Fruit fly (Drosophila melanogaster) whole organism: ENCODE results near the gene CG16964.

Source experiments
- CG8478 ChIP-seq: fragments of >200 bp; optimal IDR thresholded peaks from 2 replicates; lab custom pipeline; 2018; ENCODE audit warnings: inconsistent platforms
- Dll ChIP-seq: fragments of >200 bp; optimal IDR thresholded peaks from 2 replicates; lab custom pipeline; 2017
- EcR ChIP-seq, 2 experiments: fragments of >200 bp; optimal IDR thresholded peaks; 2 replicates each; lab custom pipeline; 2017; ENCODE audit warnings: missing biosample characterization in 2 of 2, missing genetic modification characterization in 2 of 2, missing genetic modification reagents in 2 of 2
- pan ChIP-seq: fragments of >200 bp; optimal IDR thresholded peaks from 2 replicates; lab custom pipeline; 2017
- psq ChIP-seq: fragments of >200 bp; optimal IDR thresholded peaks from 2 replicates; lab custom pipeline; 2017
- usp ChIP-seq: fragments of >200 bp; optimal IDR thresholded peaks from 2 replicates; lab custom pipeline; 2017; ENCODE audit warnings: missing biosample characterization, missing genetic modification characterization, mixed read lengths

DNA sequence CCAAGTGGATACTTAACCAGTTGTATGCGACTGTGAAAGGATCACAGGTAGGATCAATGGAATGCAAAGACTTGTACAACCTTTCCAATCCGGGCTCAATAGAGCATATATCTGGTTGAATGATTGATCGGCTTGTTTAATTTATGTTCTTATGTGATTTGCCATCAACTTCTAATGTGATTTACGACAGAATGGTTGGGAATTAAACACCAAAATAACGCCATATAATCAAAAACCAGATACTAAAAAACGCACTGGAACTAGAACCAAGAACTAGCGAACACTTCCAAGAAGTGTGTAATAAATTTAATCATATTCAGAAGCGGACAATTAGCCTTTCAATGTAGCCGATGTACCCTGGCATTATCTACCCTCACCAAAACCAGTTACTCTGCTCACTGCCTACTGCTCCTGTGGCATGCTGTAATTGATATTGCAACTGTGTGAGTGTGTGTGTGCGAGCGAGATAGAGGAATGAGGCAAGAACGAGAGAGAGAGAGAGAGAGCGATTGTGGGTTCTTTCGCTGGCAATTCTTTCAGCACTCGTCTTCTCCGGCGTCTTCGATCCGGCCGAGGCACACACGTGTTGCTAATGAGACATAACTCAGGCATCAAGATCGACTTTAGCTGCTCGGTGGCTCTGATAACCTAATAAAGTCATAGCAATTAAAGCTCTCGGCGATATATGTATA is 21.0 kb downstream of the CG16964 start:
- no peak for TF ChIP-seq EcR (GFP tag; optimal IDR thresholded peaks at IDR 0.05; lab: Kevin White, UChicago)
- TF ChIP-seq usp (GFP tag; lab: Kevin White, UChicago) = no peak
- TF ChIP-seq Dll (lab: Kevin White, UChicago) = no peak
- no peak for TF ChIP-seq psq (lab: Kevin White, UChicago)
- no peak for TF ChIP-seq pan
- peak; percentile 26 for TF ChIP-seq CG8478 (lab: Kevin White, UChicago)
